Worm (Caenorhabditis elegans): ENCODE results near the gene srh-113.

Gene srh-113

ce11 chrV:17215602-17216001 is 2.8 kb downstream of the srh-113 start:
- TF ChIP-seq dmd-4 (tag; optimal IDR thresholded peaks at IDR 0.05) (no peak), mdl-1 (tag; optimal IDR thresholded peaks at IDR 0.05) (no peak), mbf-1 (tag; optimal IDR thresholded peaks at IDR 0.05) (no peak), ceh-16 (tag; optimal IDR thresholded peaks at IDR 0.05) (no peak), ztf-11 (tag; optimal IDR thresholded peaks at IDR 0.05) (no peak), R02D3.7 (tag; optimal IDR thresholded peaks at IDR 0.05) (no peak), aly-2 (tag; optimal IDR thresholded peaks at IDR 0.05) (no peak), ceh-82 (tag; optimal IDR thresholded peaks at IDR 0.05) (no peak), skn-1 (tag; optimal IDR thresholded peaks at IDR 0.05) (no peak), nhr-21 (tag; optimal IDR thresholded peaks at IDR 0.05) (no peak)

- TF ChIP-seq dmd-4 (tag; optimal IDR thresholded peaks at IDR 0.05) (no peak), sma-9 (GFP tag; optimal IDR thresholded peaks at IDR 0.05) (no peak), sma-9 (tag; optimal IDR thresholded peaks at IDR 0.05) (no peak), fos-1 (tag; optimal IDR thresholded peaks at IDR 0.05) (no peak), ztf-4 (tag; optimal IDR thresholded peaks at IDR 0.05) (no peak), mdl-1 (tag; optimal IDR thresholded peaks at IDR 0.05) (no peak), crh-2 (tag; optimal IDR thresholded peaks at IDR 0.05) (no peak), lin-13 (GFP tag; optimal IDR thresholded peaks at IDR 0.05) (no peak)
Observed at ce11 chrV:17217690-17218089, 4.8 kb downstream of the srh-113 start, which contains the start of gene srbc-62. Gene srbc-62 (plus strand): TSS chrV:17217990.

DNA sequence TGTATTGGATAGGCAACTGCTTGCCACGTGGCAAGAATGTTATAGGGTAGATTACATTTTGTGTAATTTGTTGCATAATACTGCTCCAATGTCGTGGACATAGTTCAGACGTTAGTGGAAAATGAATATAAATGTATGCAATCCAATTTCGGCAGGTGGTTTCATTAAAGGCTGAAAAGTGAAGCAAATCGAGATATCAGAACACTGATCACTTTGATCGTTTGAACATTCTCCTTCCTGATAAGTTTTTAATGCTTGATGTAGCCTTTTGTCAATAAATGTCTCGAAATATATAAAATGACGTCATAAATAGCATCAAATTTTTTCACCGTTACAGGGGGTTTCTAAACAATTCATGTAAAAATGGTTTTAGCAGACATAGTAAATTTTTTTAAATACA is 7.5 kb downstream of the srh-113 start, which contains the start of gene srh-109:
Gene srh-109 (minus strand): TSS at position 101 of the 400 bp plus-strand sequence.
- TF ChIP-seq lin-39 (tag; optimal IDR thresholded peaks at IDR 0.05) (no peak), C34F6.9 (tag; optimal IDR thresholded peaks at IDR 0.05) (no peak), unc-55 (GFP tag; optimal IDR thresholded peaks at IDR 0.05) (no peak), sem-4 (tag; optimal IDR thresholded peaks at IDR 0.05) (no peak), nhr-11 (tag; optimal IDR thresholded peaks at IDR 0.05) (no peak), lin-11 (tag; optimal IDR thresholded peaks at IDR 0.05) (no peak), alr-1 (tag; optimal IDR thresholded peaks at IDR 0.05) (no peak), gmeb-1 (tag; optimal IDR thresholded peaks at IDR 0.05) (no peak), unc-62 (GFP tag; optimal IDR thresholded peaks at IDR 0.05) (no peak), R02D3.7 (tag; optimal IDR thresholded peaks at IDR 0.05) (no peak)

- TF ChIP-seq ceh-82 (tag; optimal IDR thresholded peaks at IDR 0.05): no peak
- no peak for TF ChIP-seq elt-3 (tag; optimal IDR thresholded peaks at IDR 0.05)
- TF ChIP-seq sem-4 (tag; optimal IDR thresholded peaks at IDR 0.05): no peak
- TF ChIP-seq nhr-11 (tag; optimal IDR thresholded peaks at IDR 0.05): no peak
- no peak for TF ChIP-seq ZK546.5 (tag; optimal IDR thresholded peaks at IDR 0.05)
- TF ChIP-seq egl-27 (tag; optimal IDR thresholded peaks at IDR 0.05): no peak
- no peak for TF ChIP-seq nhr-6 (tag; optimal IDR thresholded peaks at IDR 0.05)
- no peak for TF ChIP-seq lin-11 (tag; optimal IDR thresholded peaks at IDR 0.05)
- no peak for TF ChIP-seq aly-2 (tag; optimal IDR thresholded peaks at IDR 0.05)
- no peak for TF ChIP-seq nhr-21 (tag; optimal IDR thresholded peaks at IDR 0.05)
- no peak for TF ChIP-seq sma-3 (GFP tag; optimal IDR thresholded peaks at IDR 0.05)
- no peak for TF ChIP-seq mab-5 (tag; optimal IDR thresholded peaks at IDR 0.05)
- TF ChIP-seq mbf-1 (tag; optimal IDR thresholded peaks at IDR 0.05): no peak
- TF ChIP-seq elt-1 (tag; optimal IDR thresholded peaks at IDR 0.05): no peak
- no peak for TF ChIP-seq unc-62 (GFP tag; optimal IDR thresholded peaks at IDR 0.05)
- TF ChIP-seq ztf-4 (tag; optimal IDR thresholded peaks at IDR 0.05): no peak
- TF ChIP-seq lin-13 (GFP tag; optimal IDR thresholded peaks at IDR 0.05): no peak
- no peak for TF ChIP-seq ceh-16 (tag; optimal IDR thresholded peaks at IDR 0.05)
- no peak for TF ChIP-seq fos-1 (tag; optimal IDR thresholded peaks at IDR 0.05)
Observed at ce11 chrV:17223305-17223704, 10.5 kb downstream of the srh-113 start, which contains the start of gene srh-252. Gene srh-252 (minus strand): TSS chrV:17223405.

ce11 chrV:17225389-17225788 is 12.5 kb downstream of the srh-113 start, which contains the start of gene scl-25:
Gene scl-25 (plus strand): TSS chrV:17225689.
- TF ChIP-seq sem-4 (tag; optimal IDR thresholded peaks at IDR 0.05) (no peak), gmeb-1 (tag; optimal IDR thresholded peaks at IDR 0.05) (no peak), nhr-11 (tag; optimal IDR thresholded peaks at IDR 0.05) (no peak), nhr-237 (tag; optimal IDR thresholded peaks at IDR 0.05) (no peak), nhr-21 (tag; optimal IDR thresholded peaks at IDR 0.05) (no peak), Y55F3AM.14 (GFP tag; optimal IDR thresholded peaks at IDR 0.05) (no peak), ama-1 (optimal IDR thresholded peaks at IDR 0.05) (no peak), blmp-1 (tag; optimal IDR thresholded peaks at IDR 0.05; ENCODE audit: insufficient read depth) (no peak), nhr-6 (tag; optimal IDR thresholded peaks at IDR 0.05) (no peak), skn-1 (tag; optimal IDR thresholded peaks at IDR 0.05) (no peak), mdl-1 (tag; optimal IDR thresholded peaks at IDR 0.05) (no peak), R02D3.7 (tag; optimal IDR thresholded peaks at IDR 0.05) (no peak), nhr-25 (tag; optimal IDR thresholded peaks at IDR 0.05) (no peak), ztf-11 (tag; optimal IDR thresholded peaks at IDR 0.05) (no peak), dmd-4 (tag; optimal IDR thresholded peaks at IDR 0.05) (no peak)

All from whole organism, L2 larva.